Worm (Caenorhabditis elegans): ENCODE data around the gene C04E6.8.

ce11 chrV:5922236-5922635, 38.6 kb upstream of the C04E6.8 start, which contains the start of gene srsx-18:
- TF ChIP-seq lsy-2 (tag; optimal IDR thresholded peaks at IDR 0.05): no peak
- TF ChIP-seq nhr-77 (tag; optimal IDR thresholded peaks at IDR 0.05): no peak
- no peak for TF ChIP-seq egl-27 (tag; optimal IDR thresholded peaks at IDR 0.05)
- TF ChIP-seq efl-3 (GFP tag; optimal IDR thresholded peaks at IDR 0.05): no peak
- TF ChIP-seq snpc-4 (tag; optimal IDR thresholded peaks at IDR 0.05): no peak
- TF ChIP-seq ceh-90 (tag; optimal IDR thresholded peaks at IDR 0.05): no peak
- no peak for TF ChIP-seq efl-1 (optimal IDR thresholded peaks at IDR 0.05)
- TF ChIP-seq efl-1 (GFP tag; optimal IDR thresholded peaks at IDR 0.05 in 1 of 2): peak in 1 of 2 experiments; percentile 70
- TF ChIP-seq lir-3 (tag; optimal IDR thresholded peaks at IDR 0.05; ENCODE audit: poor library complexity): no peak
- TF ChIP-seq nhr-12 (tag; optimal IDR thresholded peaks at IDR 0.05): no peak
